Worm (Caenorhabditis elegans) whole organism, early embryonic: ENCODE results near the gene ctf-4.

Source experiments
- ama-1 ChIP-seq: fragments of 150-350 bp; optimal IDR thresholded peaks from 2 replicates; lab custom pipeline; 2014
- hnd-1 ChIP-seq: sonication (generic microtip); optimal IDR thresholded peaks from 2 replicates; lab custom pipeline; 2016; ENCODE audit warnings: missing genetic modification characterization, missing compliant biosample characterization
- tbx-37 ChIP-seq: fragments of 200-800 bp; sonication (Bioruptor generic); conservative IDR thresholded peaks from 2 replicates; pipeline ENCODE4 v1.3.6; 2022; ENCODE audit warnings: missing genetic modification reagents, missing genetic modification characterization, missing compliant biosample characterization

DNA sequence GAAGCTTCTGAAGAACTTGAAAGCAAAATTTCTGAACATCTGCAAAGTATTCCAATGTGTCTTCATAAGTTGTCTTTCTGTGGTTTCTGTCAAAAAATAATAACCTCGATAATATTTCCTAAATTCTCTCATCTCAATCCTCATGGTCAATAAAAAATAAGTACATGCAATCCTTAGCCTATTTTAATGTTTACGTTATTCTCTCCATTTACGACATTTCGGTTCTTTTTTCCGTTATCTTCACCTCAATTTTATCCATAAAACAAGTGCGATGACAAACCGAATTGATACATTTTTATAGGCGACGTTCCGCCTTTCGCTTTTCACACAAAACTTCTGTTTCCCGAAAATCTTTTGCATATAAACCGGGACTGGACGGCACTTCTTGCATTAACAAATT lies 15.8 kb downstream of the ctf-4 start, which contains the start of gene col-153:
- TF ChIP-seq ama-1 (lab: Kevin White, UChicago) = no peak
- no peak for TF ChIP-seq tbx-37 (GFP tag; lab: Robert Waterston, UW)
- TF ChIP-seq hnd-1 (tag; lab: Kevin White, UChicago) = no peak
